Fruit fly (Drosophila melanogaster) whole organism, prepupa: ENCODE results near the gene CG4133.

ENCODE experiments used
- Blimp-1 ChIP-seq: fragments of 200-800 bp; sonication (Bioruptor generic); optimal IDR thresholded peaks from 3 replicates; lab custom pipeline; 2017; ENCODE audit warnings: missing biosample characterization, missing genetic modification characterization, mild to moderate bottlenecking, moderate library complexity, missing genetic modification reagents
- CG10631 ChIP-seq: fragments of 200-800 bp; sonication (Bioruptor generic); optimal IDR thresholded peaks from 2 replicates; lab custom pipeline; 2016; ENCODE audit warnings: missing biosample characterization, missing genetic modification characterization
- CG15336 ChIP-seq: fragments of 200-800 bp; sonication (Bioruptor generic); IDR thresholded peaks from 2 replicates; pipeline ENCODE4 v1.3.6; 2022; ENCODE audit warnings: missing biosample characterization, missing genetic modification characterization
- CG1621 ChIP-seq: fragments of 200-800 bp; sonication (Bioruptor generic); optimal IDR thresholded peaks from 3 replicates; lab custom pipeline; 2018; ENCODE audit warnings: missing biosample characterization, mild to moderate bottlenecking, missing genetic modification characterization
- CG16779 ChIP-seq: fragments of 200-800 bp; sonication (Bioruptor generic); optimal IDR thresholded peaks from 3 replicates; lab custom pipeline; 2017; ENCODE audit warnings: missing biosample characterization, mild to moderate bottlenecking, missing genetic modification characterization
- CG3032 ChIP-seq: fragments of 200-800 bp; optimal IDR thresholded peaks from 2 replicates; lab custom pipeline; 2019; ENCODE audit warnings: missing biosample characterization, mild to moderate bottlenecking, missing genetic modification characterization, moderate library complexity
- CG31627 ChIP-seq: fragments of 200-800 bp; sonication (Bioruptor generic); optimal IDR thresholded peaks from 3 replicates; lab custom pipeline; 2016; ENCODE audit warnings: missing biosample characterization, missing genetic modification characterization
- CG32006 ChIP-seq: fragments of 200-800 bp; sonication (Bioruptor generic); optimal IDR thresholded peaks from 3 replicates; lab custom pipeline; 2017; ENCODE audit warnings: missing biosample characterization, mild to moderate bottlenecking, missing genetic modification characterization
- CG34406 ChIP-seq: fragments of 200-800 bp; sonication (Bioruptor generic); optimal IDR thresholded peaks from 3 replicates; lab custom pipeline; 2016; ENCODE audit warnings: missing biosample characterization, missing genetic modification characterization
- CG4318 ChIP-seq: fragments of 200-800 bp; sonication (Bioruptor generic); optimal IDR thresholded peaks from 3 replicates; lab custom pipeline; 2017; ENCODE audit warnings: missing biosample characterization, mild to moderate bottlenecking, missing genetic modification characterization
- CG6163 ChIP-seq: fragments of 200-800 bp; sonication (Bioruptor generic); IDR thresholded peaks from 3 replicates; pipeline ENCODE4 v1.3.6; 2022; ENCODE audit warnings: missing biosample characterization, missing genetic modification characterization
- CG6276 ChIP-seq: fragments of 200-800 bp; sonication (Bioruptor generic); optimal IDR thresholded peaks from 2 replicates; lab custom pipeline; 2017; ENCODE audit warnings: missing biosample characterization, mild to moderate bottlenecking, missing genetic modification characterization
- CG6792 ChIP-seq: fragments of 200-800 bp; sonication (Bioruptor generic); optimal IDR thresholded peaks from 3 replicates; lab custom pipeline; 2016; ENCODE audit warnings: missing biosample characterization, missing genetic modification characterization
- CG6808 ChIP-seq: fragments of 200-800 bp; sonication (Bioruptor generic); optimal IDR thresholded peaks from 3 replicates; lab custom pipeline; 2017; ENCODE audit warnings: missing biosample characterization, missing genetic modification characterization, mild to moderate bottlenecking, moderate library complexity, missing genetic modification reagents
- CG6854 ChIP-seq: fragments of 200-800 bp; sonication (Bioruptor generic); optimal IDR thresholded peaks from 2 replicates; lab custom pipeline; 2017; ENCODE audit warnings: missing biosample characterization, mild to moderate bottlenecking, missing genetic modification characterization
- CG7368 ChIP-seq: fragments of 200-800 bp; sonication (Bioruptor generic); optimal IDR thresholded peaks from 3 replicates; lab custom pipeline; 2016; ENCODE audit warnings: missing biosample characterization, missing genetic modification characterization
- CG8119 ChIP-seq: fragments of 200-800 bp; sonication (Bioruptor generic); IDR thresholded peaks from 3 replicates; pipeline ENCODE4 v1.3.6; 2022; ENCODE audit warnings: missing biosample characterization, missing genetic modification characterization
- CG8319 ChIP-seq: fragments of 200-800 bp; sonication (Bioruptor generic); optimal IDR thresholded peaks from 3 replicates; lab custom pipeline; 2016; ENCODE audit warnings: missing biosample characterization, missing genetic modification characterization
- CG8632 ChIP-seq: fragments of 200-800 bp; sonication (Bioruptor generic); optimal IDR thresholded peaks from 3 replicates; lab custom pipeline; 2016; ENCODE audit warnings: missing biosample characterization, missing genetic modification characterization
- CG9139 ChIP-seq: fragments of 200-800 bp; sonication (Bioruptor generic); optimal IDR thresholded peaks from 3 replicates; lab custom pipeline; 2017; ENCODE audit warnings: missing biosample characterization, mild to moderate bottlenecking, missing genetic modification characterization
- Eip78C ChIP-seq: fragments of 200-800 bp; sonication (Bioruptor generic); peaks from one replicate; lab custom pipeline; 2016; ENCODE audit warnings: missing biosample characterization, missing genetic modification characterization
- Eip93F ChIP-seq: fragments of 200-800 bp; sonication (Bioruptor generic); optimal IDR thresholded peaks from 2 replicates; lab custom pipeline; 2016; ENCODE audit warnings: missing biosample characterization, mild to moderate bottlenecking, missing genetic modification characterization
- Ets21C ChIP-seq: fragments of 200-800 bp; sonication (Bioruptor generic); optimal IDR thresholded peaks from 3 replicates; lab custom pipeline; 2016; ENCODE audit warnings: missing biosample characterization, missing genetic modification characterization
- Ets96B ChIP-seq: fragments of 200-800 bp; optimal IDR thresholded peaks from 2 replicates; lab custom pipeline; 2019; ENCODE audit warnings: missing biosample characterization, mild to moderate bottlenecking, missing genetic modification characterization, moderate library complexity
- Hr38 ChIP-seq: sonication (Bioruptor generic); optimal IDR thresholded peaks from 2 replicates; lab custom pipeline; 2016; ENCODE audit warnings: missing biosample characterization, missing genetic modification characterization
- Hr39 ChIP-seq: fragments of 200-800 bp; sonication (Bioruptor generic); optimal IDR thresholded peaks from 2 replicates; lab custom pipeline; 2016; ENCODE audit warnings: missing biosample characterization, missing genetic modification characterization
- Hr4 ChIP-seq: fragments of 200-800 bp; sonication (Bioruptor generic); optimal IDR thresholded peaks from 3 replicates; lab custom pipeline; 2016; ENCODE audit warnings: missing biosample characterization, missing genetic modification characterization
- Lpt ChIP-seq: fragments of 200-800 bp; sonication (Bioruptor generic); optimal IDR thresholded peaks from 3 replicates; lab custom pipeline; 2016; ENCODE audit warnings: missing biosample characterization, missing genetic modification characterization
- Met ChIP-seq: fragments of 200-800 bp; sonication (Bioruptor generic); optimal IDR thresholded peaks from 3 replicates; lab custom pipeline; 2016; ENCODE audit warnings: missing biosample characterization, missing genetic modification characterization
- OdsH ChIP-seq: fragments of 200-800 bp; sonication (Bioruptor generic); optimal IDR thresholded peaks from 3 replicates; lab custom pipeline; 2016; ENCODE audit warnings: missing biosample characterization, missing genetic modification characterization
- Smox ChIP-seq: fragments of 200-800 bp; sonication (Bioruptor generic); optimal IDR thresholded peaks from 3 replicates; lab custom pipeline; 2016; ENCODE audit warnings: missing biosample characterization, missing genetic modification characterization
- Sox102F ChIP-seq: fragments of 200-800 bp; sonication (Bioruptor generic); optimal IDR thresholded peaks from 2 replicates; lab custom pipeline; 2016; ENCODE audit warnings: missing biosample characterization, mild to moderate bottlenecking, missing genetic modification characterization
- Sox14 ChIP-seq: fragments of 200-800 bp; sonication (Bioruptor generic); optimal IDR thresholded peaks from 3 replicates; lab custom pipeline; 2016; ENCODE audit warnings: missing biosample characterization, missing genetic modification characterization
- Sox15 ChIP-seq: fragments of 200-800 bp; sonication (Bioruptor generic); optimal IDR thresholded peaks from 3 replicates; lab custom pipeline; 2016; ENCODE audit warnings: missing biosample characterization, missing genetic modification characterization
- achi ChIP-seq: fragments of 200-800 bp; sonication (Bioruptor generic); optimal IDR thresholded peaks from 3 replicates; lab custom pipeline; 2016; ENCODE audit warnings: missing biosample characterization, missing genetic modification characterization
- acj6 ChIP-seq: fragments of 200-800 bp; sonication (Bioruptor generic); optimal IDR thresholded peaks from 3 replicates; lab custom pipeline; 2016; ENCODE audit warnings: missing biosample characterization, missing genetic modification characterization
- cyc ChIP-seq: fragments of 200-800 bp; sonication (Bioruptor generic); optimal IDR thresholded peaks from 3 replicates; lab custom pipeline; 2016; ENCODE audit warnings: missing biosample characterization, missing genetic modification characterization
- dac ChIP-seq: fragments of 200-800 bp; sonication (Bioruptor generic); optimal IDR thresholded peaks from 2 replicates; lab custom pipeline; 2017; ENCODE audit warnings: missing biosample characterization, mild to moderate bottlenecking, missing genetic modification characterization
- dsx ChIP-seq: fragments of 200-800 bp; optimal IDR thresholded peaks from 3 replicates; lab custom pipeline; 2019; ENCODE audit warnings: missing biosample characterization, mild to moderate bottlenecking, missing genetic modification characterization, moderate library complexity; ENCODE audit not compliant: poor library complexity, severe bottlenecking
- eg ChIP-seq: fragments of 200-800 bp; sonication (Bioruptor generic); IDR thresholded peaks from 3 replicates; pipeline ENCODE4 v1.3.6; 2022; ENCODE audit warnings: missing biosample characterization, missing genetic modification characterization
- esn ChIP-seq: fragments of 200-800 bp; sonication (Bioruptor generic); optimal IDR thresholded peaks from 2 replicates; lab custom pipeline; 2016; ENCODE audit warnings: missing biosample characterization, mild to moderate bottlenecking, missing genetic modification characterization, moderate library complexity
- fd59A ChIP-seq: fragments of 200-800 bp; sonication (Bioruptor generic); optimal IDR thresholded peaks from 2 replicates; lab custom pipeline; 2017; ENCODE audit warnings: missing biosample characterization, mild to moderate bottlenecking, missing genetic modification characterization, missing genetic modification reagents
- fd85E ChIP-seq: fragments of 200-800 bp; sonication (Bioruptor generic); optimal IDR thresholded peaks from 3 replicates; lab custom pipeline; 2016; ENCODE audit warnings: missing biosample characterization, missing genetic modification characterization
- fkh ChIP-seq: fragments of 200-800 bp; sonication (Bioruptor generic); optimal IDR thresholded peaks from 3 replicates; lab custom pipeline; 2017; ENCODE audit warnings: missing biosample characterization, mild to moderate bottlenecking, missing genetic modification characterization, moderate library complexity
- lz ChIP-seq: fragments of 200-800 bp; sonication (Bioruptor generic); optimal IDR thresholded peaks from 3 replicates; lab custom pipeline; 2016; ENCODE audit warnings: missing biosample characterization, missing genetic modification characterization
- net ChIP-seq: fragments of 200-800 bp; sonication (Bioruptor generic); optimal IDR thresholded peaks from 3 replicates; lab custom pipeline; 2016; ENCODE audit warnings: missing biosample characterization, missing genetic modification characterization
- pdm3 ChIP-seq: fragments of 200-800 bp; sonication (Bioruptor generic); optimal IDR thresholded peaks from 3 replicates; lab custom pipeline; 2016; ENCODE audit warnings: missing biosample characterization, missing genetic modification characterization
- spab ChIP-seq: fragments of 200-800 bp; sonication (Bioruptor generic); optimal IDR thresholded peaks from 2 replicates; lab custom pipeline; 2017; ENCODE audit warnings: missing biosample characterization, mild to moderate bottlenecking, missing genetic modification characterization, missing genetic modification reagents
- ss ChIP-seq, 2 experiments: fragments of 200-800 bp; sonication (Bioruptor generic); optimal IDR thresholded peaks; 2 replicates in 1 of 2; 3 replicates in 1 of 2; lab custom pipeline; 2017 to 2018; ENCODE audit warnings: mild to moderate bottlenecking in 2 of 2, missing biosample characterization in 2 of 2, missing genetic modification characterization in 2 of 2, moderate library complexity in 1 of 2
- svp ChIP-seq: fragments of 200-800 bp; sonication (Bioruptor generic); peaks from one replicate; lab custom pipeline; 2016; ENCODE audit warnings: missing biosample characterization, missing genetic modification characterization
- topi ChIP-seq: fragments of 200-800 bp; sonication (Bioruptor generic); optimal IDR thresholded peaks from 3 replicates; lab custom pipeline; 2016; ENCODE audit warnings: missing biosample characterization, missing genetic modification characterization
- vri ChIP-seq: fragments of 200-800 bp; sonication (Bioruptor generic); optimal IDR thresholded peaks from 3 replicates; lab custom pipeline; 2016; ENCODE audit warnings: missing biosample characterization, mild to moderate bottlenecking, missing genetic modification characterization

The CG4133 gene

dm6 chr2L:435311-435806 is 20.0 kb upstream of the CG4133 start:
- TF ChIP-seq net (peak; percentile 39), fkh (no peak), acj6 (GFP tag; lab: Kevin White, UChicago) (peak; percentile 61), CG1621 (tag; lab: Kevin White, UChicago) (no peak), fd59A (GFP tag; lab: Kevin White, UChicago) (no peak), Smox (GFP tag; lab: Kevin White, UChicago) (no peak), lz (GFP tag; lab: Kevin White, UChicago) (no peak), CG6163 (GFP tag; lab: Robert Waterston, UW) (peak; percentile 86), Hr4 (GFP tag; lab: Kevin White, UChicago) (peak; percentile 71), CG31627 (GFP tag; lab: Kevin White, UChicago) (peak; percentile 6), Sox15 (GFP tag; lab: Kevin White, UChicago) (no peak), Met (GFP tag; lab: Kevin White, UChicago) (peak; percentile 37), eg (GFP tag; lab: Robert Waterston, UW) (peak; percentile 87), CG34406 (GFP tag; lab: Kevin White, UChicago) (peak; percentile 46), topi (peak; percentile 25), pdm3 (peak; percentile 35), Ets21C (GFP tag; lab: Kevin White, UChicago) (no peak), Hr38 (GFP tag; lab: Kevin White, UChicago) (no peak), CG7368 (GFP tag; lab: Kevin White, UChicago) (no peak), spab (GFP tag; lab: Kevin White, UChicago) (peak; percentile 2), achi (GFP tag; lab: Kevin White, UChicago) (peak; percentile 73), CG6808 (GFP tag; lab: Kevin White, UChicago) (peak; percentile 37), cyc (GFP tag; lab: Kevin White, UChicago) (no peak), CG8119 (GFP tag; lab: Robert Waterston, UW) (peak; percentile 84), svp (GFP tag; lab: Kevin White, UChicago) (peak; percentile 79), CG6792 (peak; percentile 41), CG6276 (GFP tag; lab: Kevin White, UChicago) (peak; percentile 60), OdsH (GFP tag; lab: Kevin White, UChicago) (peak; percentile 65), Ets96B (tag; lab: Kevin White, UChicago) (no peak), CG9139 (GFP tag; lab: Kevin White, UChicago) (no peak), vri (GFP tag; lab: Kevin White, UChicago) (no peak), dac (GFP tag; lab: Kevin White, UChicago) (peak; percentile 24), CG8319 (peak; percentile 34), Hr39 (GFP tag; lab: Kevin White, UChicago) (no peak), Lpt (GFP tag; lab: Kevin White, UChicago) (peak; percentile 56), esn (GFP tag; lab: Kevin White, UChicago) (peak; percentile 23), Eip78C (GFP tag; lab: Kevin White, UChicago) (peak; percentile 82), CG16779 (tag; lab: Kevin White, UChicago) (no peak), CG8632 (GFP tag; lab: Kevin White, UChicago) (peak; percentile 34), dsx (GFP tag; lab: Kevin White, UChicago) (no peak), Blimp-1 (GFP tag; lab: Kevin White, UChicago) (no peak), ss (GFP tag; optimal IDR thresholded peaks at IDR 0.05; lab: Kevin White, UChicago) (peak in 1 of 2 experiments; percentile 1), CG6854 (no peak), fd85E (GFP tag; lab: Kevin White, UChicago) (no peak), CG4318 (peak; percentile 46), Sox102F (peak; percentile 1), CG10631 (GFP tag; lab: Kevin White, UChicago) (peak; percentile 44), CG15336 (GFP tag; lab: Robert Waterston, UW) (peak; percentile 92), CG32006 (GFP tag; lab: Kevin White, UChicago) (peak; percentile 83), CG3032 (tag; lab: Kevin White, UChicago) (no peak), Eip93F (GFP tag; lab: Kevin White, UChicago) (no peak), Sox14 (GFP tag; lab: Kevin White, UChicago) (peak; percentile 11)
